Fruit fly (Drosophila melanogaster) whole organism, prepupa: ENCODE measurements around the gene mub.

Source experiments
- Blimp-1 ChIP-seq: fragments of 200-800 bp; sonication (Bioruptor generic); optimal IDR thresholded peaks from 3 replicates; lab custom pipeline; 2017; ENCODE audit warnings: missing biosample characterization, missing genetic modification characterization, mild to moderate bottlenecking, moderate library complexity, missing genetic modification reagents
- CG10631 ChIP-seq: fragments of 200-800 bp; sonication (Bioruptor generic); optimal IDR thresholded peaks from 2 replicates; lab custom pipeline; 2016; ENCODE audit warnings: missing biosample characterization, missing genetic modification characterization
- CG10669 ChIP-seq: fragments of 200-800 bp; sonication (Bioruptor generic); optimal IDR thresholded peaks from 3 replicates; lab custom pipeline; 2018; ENCODE audit warnings: missing biosample characterization, mild to moderate bottlenecking, missing genetic modification characterization, moderate library complexity
- CG11294 ChIP-seq: fragments of 200-800 bp; sonication (Bioruptor generic); IDR thresholded peaks from 2 replicates; pipeline ENCODE4 v1.3.6; 2022; ENCODE audit warnings: missing biosample characterization, missing genetic modification characterization
- CG11762 ChIP-seq: fragments of 200-800 bp; sonication (Bioruptor generic); optimal IDR thresholded peaks from 3 replicates; lab custom pipeline; 2016; ENCODE audit warnings: missing biosample characterization, missing genetic modification characterization; ENCODE audit not compliant: insufficient read depth
- CG16779 ChIP-seq: fragments of 200-800 bp; sonication (Bioruptor generic); optimal IDR thresholded peaks from 3 replicates; lab custom pipeline; 2017; ENCODE audit warnings: missing biosample characterization, mild to moderate bottlenecking, missing genetic modification characterization
- CG3919 ChIP-seq: fragments of 200-800 bp; sonication (Bioruptor generic); optimal IDR thresholded peaks from 3 replicates; lab custom pipeline; 2016; ENCODE audit warnings: missing biosample characterization, missing genetic modification characterization
- CG6276 ChIP-seq: fragments of 200-800 bp; sonication (Bioruptor generic); optimal IDR thresholded peaks from 2 replicates; lab custom pipeline; 2017; ENCODE audit warnings: missing biosample characterization, mild to moderate bottlenecking, missing genetic modification characterization
- CG6792 ChIP-seq: fragments of 200-800 bp; sonication (Bioruptor generic); optimal IDR thresholded peaks from 3 replicates; lab custom pipeline; 2016; ENCODE audit warnings: missing biosample characterization, missing genetic modification characterization
- CG6854 ChIP-seq: fragments of 200-800 bp; sonication (Bioruptor generic); optimal IDR thresholded peaks from 2 replicates; lab custom pipeline; 2017; ENCODE audit warnings: missing biosample characterization, mild to moderate bottlenecking, missing genetic modification characterization
- CG8319 ChIP-seq: fragments of 200-800 bp; sonication (Bioruptor generic); optimal IDR thresholded peaks from 3 replicates; lab custom pipeline; 2016; ENCODE audit warnings: missing biosample characterization, missing genetic modification characterization
- Eip75B ChIP-seq: fragments of 200-800 bp; sonication (Bioruptor generic); optimal IDR thresholded peaks from 3 replicates; lab custom pipeline; 2016; ENCODE audit warnings: missing biosample characterization, missing genetic modification characterization
- Eip78C ChIP-seq: fragments of 200-800 bp; sonication (Bioruptor generic); peaks from one replicate; lab custom pipeline; 2016; ENCODE audit warnings: missing biosample characterization, missing genetic modification characterization
- Ets96B ChIP-seq: fragments of 200-800 bp; optimal IDR thresholded peaks from 2 replicates; lab custom pipeline; 2019; ENCODE audit warnings: missing biosample characterization, mild to moderate bottlenecking, missing genetic modification characterization, moderate library complexity
- OdsH ChIP-seq: fragments of 200-800 bp; sonication (Bioruptor generic); optimal IDR thresholded peaks from 3 replicates; lab custom pipeline; 2016; ENCODE audit warnings: missing biosample characterization, missing genetic modification characterization
- achi ChIP-seq: fragments of 200-800 bp; sonication (Bioruptor generic); optimal IDR thresholded peaks from 3 replicates; lab custom pipeline; 2016; ENCODE audit warnings: missing biosample characterization, missing genetic modification characterization
- acj6 ChIP-seq: fragments of 200-800 bp; sonication (Bioruptor generic); optimal IDR thresholded peaks from 3 replicates; lab custom pipeline; 2016; ENCODE audit warnings: missing biosample characterization, missing genetic modification characterization
- cyc ChIP-seq: fragments of 200-800 bp; sonication (Bioruptor generic); optimal IDR thresholded peaks from 3 replicates; lab custom pipeline; 2016; ENCODE audit warnings: missing biosample characterization, missing genetic modification characterization
- dsx ChIP-seq: fragments of 200-800 bp; optimal IDR thresholded peaks from 3 replicates; lab custom pipeline; 2019; ENCODE audit warnings: missing biosample characterization, mild to moderate bottlenecking, missing genetic modification characterization, moderate library complexity; ENCODE audit not compliant: poor library complexity, severe bottlenecking
- esn ChIP-seq: fragments of 200-800 bp; sonication (Bioruptor generic); optimal IDR thresholded peaks from 2 replicates; lab custom pipeline; 2016; ENCODE audit warnings: missing biosample characterization, mild to moderate bottlenecking, missing genetic modification characterization, moderate library complexity
- lz ChIP-seq: fragments of 200-800 bp; sonication (Bioruptor generic); optimal IDR thresholded peaks from 3 replicates; lab custom pipeline; 2016; ENCODE audit warnings: missing biosample characterization, missing genetic modification characterization
- net ChIP-seq: fragments of 200-800 bp; sonication (Bioruptor generic); optimal IDR thresholded peaks from 3 replicates; lab custom pipeline; 2016; ENCODE audit warnings: missing biosample characterization, missing genetic modification characterization
- salr ChIP-seq, 2 experiments: fragments of 200-800 bp; sonication (Bioruptor generic); optimal IDR thresholded peaks; 3 replicates each; lab custom pipeline; 2016 to 2018; ENCODE audit warnings: missing biosample characterization in 2 of 2, missing genetic modification characterization in 2 of 2, mild to moderate bottlenecking in 1 of 2
- spab ChIP-seq: fragments of 200-800 bp; sonication (Bioruptor generic); optimal IDR thresholded peaks from 2 replicates; lab custom pipeline; 2017; ENCODE audit warnings: missing biosample characterization, mild to moderate bottlenecking, missing genetic modification characterization, missing genetic modification reagents
- ss ChIP-seq, 2 experiments: fragments of 200-800 bp; sonication (Bioruptor generic); optimal IDR thresholded peaks; 2 replicates in 1 of 2; 3 replicates in 1 of 2; lab custom pipeline; 2017 to 2018; ENCODE audit warnings: mild to moderate bottlenecking in 2 of 2, missing biosample characterization in 2 of 2, missing genetic modification characterization in 2 of 2, moderate library complexity in 1 of 2
- svp ChIP-seq: fragments of 200-800 bp; sonication (Bioruptor generic); peaks from one replicate; lab custom pipeline; 2016; ENCODE audit warnings: missing biosample characterization, missing genetic modification characterization
- vri ChIP-seq: fragments of 200-800 bp; sonication (Bioruptor generic); optimal IDR thresholded peaks from 3 replicates; lab custom pipeline; 2016; ENCODE audit warnings: missing biosample characterization, mild to moderate bottlenecking, missing genetic modification characterization

The mub gene

dm6 chr3L:21972162-21973022 is 127.8 kb downstream of the mub start (continued):
- TF ChIP-seq svp (GFP tag; lab: Kevin White, UChicago) (peak; percentile 73), cyc (GFP tag; lab: Kevin White, UChicago) (peak; percentile 48), CG10631 (GFP tag; lab: Kevin White, UChicago) (peak; percentile 20), CG6854 (GFP tag; lab: Kevin White, UChicago) (no peak), vri (peak; percentile 93), CG6792 (GFP tag; lab: Kevin White, UChicago) (peak; percentile 24), acj6 (GFP tag; lab: Kevin White, UChicago) (peak; percentile 29), lz (GFP tag; lab: Kevin White, UChicago) (peak; percentile 41), CG11294 (GFP tag; lab: Robert Waterston, UW) (no peak), Blimp-1 (GFP tag; lab: Kevin White, UChicago) (no peak), ss (GFP tag; optimal IDR thresholded peaks at IDR 0.05; lab: Kevin White, UChicago) (peak in 1 of 2 experiments; percentile 54), CG8319 (no peak), CG11762 (GFP tag; lab: Kevin White, UChicago) (peak; percentile 18), Eip78C (GFP tag; lab: Kevin White, UChicago) (peak; percentile 77), CG6276 (GFP tag; lab: Kevin White, UChicago) (peak; percentile 71), CG16779 (tag; lab: Kevin White, UChicago) (no peak), esn (peak; percentile 44)

dm6 chr3L:21973640-21974039 is 129.1 kb downstream of the mub start:
- peak; percentile 12 for TF ChIP-seq Eip78C (GFP tag; lab: Kevin White, UChicago)
- TF ChIP-seq spab (GFP tag; lab: Kevin White, UChicago) = no peak
- peak; percentile 47 for TF ChIP-seq svp (GFP tag; lab: Kevin White, UChicago)
- TF ChIP-seq vri = no peak
- no peak for TF ChIP-seq dsx
- no peak for TF ChIP-seq esn
- no peak for TF ChIP-seq Ets96B (tag; lab: Kevin White, UChicago)
- TF ChIP-seq salr (GFP tag; optimal IDR thresholded peaks at IDR 0.05; lab: Kevin White, UChicago) = no peak

- TF ChIP-seq CG6854 (GFP tag; lab: Kevin White, UChicago) = no peak
- no peak for TF ChIP-seq esn
- no peak for TF ChIP-seq Eip75B (GFP tag; lab: Kevin White, UChicago)
- TF ChIP-seq achi (GFP tag; lab: Kevin White, UChicago) = no peak
- no peak for TF ChIP-seq CG10669
- no peak for TF ChIP-seq spab (GFP tag; lab: Kevin White, UChicago)
- peak; percentile 74 for TF ChIP-seq vri
- TF ChIP-seq CG11294 (GFP tag; lab: Robert Waterston, UW) = no peak
- TF ChIP-seq Eip78C (GFP tag; lab: Kevin White, UChicago) = peak; percentile 11
- no peak for TF ChIP-seq CG3919 (GFP tag; lab: Kevin White, UChicago)
- no peak for TF ChIP-seq OdsH
- peak; percentile 100 for TF ChIP-seq svp (GFP tag; lab: Kevin White, UChicago)
- no peak for TF ChIP-seq dsx
- TF ChIP-seq CG16779 (tag; lab: Kevin White, UChicago) = no peak
- no peak for TF ChIP-seq net (GFP tag; lab: Kevin White, UChicago)
- TF ChIP-seq, all 60 proteins: peak for 3
These were observed 135.2 kb downstream of the mub start for dm6 chr3L:21979789-21980188.
